Worm (Caenorhabditis elegans): ENCODE results near the gene C24D10.6.

The C24D10.6 gene

ce11 chrIV:5110391-5110930, 49.6 kb downstream of the C24D10.6 start:
- TF ChIP-seq ZK546.5 (tag; optimal IDR thresholded peaks at IDR 0.05) (no peak), lin-39 (tag; optimal IDR thresholded peaks at IDR 0.05) (peak; percentile 12), tbx-2 (tag; optimal IDR thresholded peaks at IDR 0.05) (no peak), nhr-67 (tag; optimal IDR thresholded peaks at IDR 0.05) (no peak), egl-5 (tag; optimal IDR thresholded peaks at IDR 0.05) (peak; percentile 28)

ce11 chrIV:5109943-5110342, 50.1 kb downstream of the C24D10.6 start:
- no peak for TF ChIP-seq ama-1 (optimal IDR thresholded peaks at IDR 0.05)
- no peak for TF ChIP-seq nhr-43 (tag; optimal IDR thresholded peaks at IDR 0.05; ENCODE audit: poor library complexity, severe bottlenecking)
- TF ChIP-seq nhr-11 (tag; optimal IDR thresholded peaks at IDR 0.05), result no peak
- TF ChIP-seq aly-2 (tag; optimal IDR thresholded peaks at IDR 0.05), result no peak
